Fruit fly (Drosophila melanogaster) whole organism, embryonic: Measurements from ENCODE around the gene Nsun2.
A peak's percentile ranks its signal among the peaks of the same experiment; 100 is the strongest.

Experiments used
- CG11398 ChIP-seq: fragments of 200-800 bp; sonication (Bioruptor generic); optimal IDR thresholded peaks from 2 replicates; lab custom pipeline; 2016; ENCODE audit warnings: missing biosample characterization, missing genetic modification characterization
- CG12104 ChIP-seq: fragments of 200-800 bp; sonication (Bioruptor generic); optimal IDR thresholded peaks from 3 replicates; lab custom pipeline; 2016; ENCODE audit warnings: missing biosample characterization, missing genetic modification characterization
- CG13424 ChIP-seq: fragments of 200-800 bp; sonication (Bioruptor generic); optimal IDR thresholded peaks from 2 replicates; lab custom pipeline; 2019; ENCODE audit warnings: missing biosample characterization, mild to moderate bottlenecking, missing genetic modification characterization, moderate library complexity
- CG15269 ChIP-seq: fragments of 200-800 bp; sonication (Bioruptor generic); optimal IDR thresholded peaks from 2 replicates; lab custom pipeline; 2018; ENCODE audit warnings: missing biosample characterization, mild to moderate bottlenecking, missing genetic modification characterization, moderate library complexity
- CG16815 ChIP-seq: fragments of 200-800 bp; sonication (Bioruptor generic); optimal IDR thresholded peaks from 3 replicates; lab custom pipeline; 2017; ENCODE audit warnings: missing biosample characterization, mild to moderate bottlenecking, missing genetic modification characterization
- CG16863 ChIP-seq: fragments of 200-800 bp; sonication (Bioruptor generic); optimal IDR thresholded peaks from 3 replicates; lab custom pipeline; 2016; ENCODE audit warnings: missing biosample characterization, missing genetic modification characterization
- CG17568 ChIP-seq: fragments of 200-800 bp; sonication (Bioruptor generic); optimal IDR thresholded peaks from 2 replicates; lab custom pipeline; 2018; ENCODE audit warnings: missing biosample characterization, mild to moderate bottlenecking, missing genetic modification characterization, moderate library complexity
- CG18619 ChIP-seq: fragments of 200-800 bp; sonication (Bioruptor generic); optimal IDR thresholded peaks from 3 replicates; lab custom pipeline; 2017; ENCODE audit warnings: missing biosample characterization, mild to moderate bottlenecking, missing genetic modification characterization
- CG2202 ChIP-seq: fragments of 200-800 bp; sonication (Bioruptor generic); optimal IDR thresholded peaks from 2 replicates; lab custom pipeline; 2018; ENCODE audit warnings: missing biosample characterization, mild to moderate bottlenecking, missing genetic modification characterization
- CG2889 ChIP-seq: fragments of 200-800 bp; sonication (Bioruptor generic); IDR thresholded peaks from 3 replicates; pipeline ENCODE4 v1.3.6; 2022; ENCODE audit warnings: missing biosample characterization, missing genetic modification characterization
- CG32772 ChIP-seq: fragments of 200-800 bp; sonication (Bioruptor generic); IDR thresholded peaks from 2 replicates; pipeline ENCODE4 v1.3.6; 2022; ENCODE audit warnings: missing biosample characterization, missing genetic modification characterization
- CG3847 ChIP-seq: fragments of 200-800 bp; sonication (Bioruptor generic); IDR thresholded peaks from 2 replicates; pipeline ENCODE4 v1.3.6; 2022; ENCODE audit warnings: missing biosample characterization, missing genetic modification characterization
- CG4707 ChIP-seq: fragments of 200-800 bp; sonication (Bioruptor generic); optimal IDR thresholded peaks from 2 replicates; lab custom pipeline; 2018; ENCODE audit warnings: missing biosample characterization, mild to moderate bottlenecking, missing genetic modification characterization, moderate library complexity
- CG6175 ChIP-seq: fragments of 200-800 bp; sonication (Bioruptor generic); IDR thresholded peaks from 3 replicates; pipeline ENCODE4 v1.3.6; 2022; ENCODE audit warnings: missing biosample characterization, missing genetic modification characterization
- CG6654 ChIP-seq: fragments of 200-800 bp; sonication (Bioruptor generic); optimal IDR thresholded peaks from 2 replicates; lab custom pipeline; 2017; ENCODE audit warnings: missing biosample characterization, mild to moderate bottlenecking, missing genetic modification characterization
- CG7357 ChIP-seq: fragments of 200-800 bp; sonication (Bioruptor generic); IDR thresholded peaks from 3 replicates; pipeline ENCODE4 v1.3.6; 2022; ENCODE audit warnings: missing biosample characterization, missing genetic modification characterization
- CG7372 ChIP-seq: fragments of 200-800 bp; sonication (Bioruptor generic); IDR thresholded peaks from 2 replicates; pipeline ENCODE4 v1.3.6; 2022; ENCODE audit warnings: missing biosample characterization, missing genetic modification characterization
- CG9876 ChIP-seq: fragments of 200-800 bp; sonication (Bioruptor generic); optimal IDR thresholded peaks from 2 replicates; lab custom pipeline; 2016; ENCODE audit warnings: missing biosample characterization, missing genetic modification characterization
- CoRest ChIP-seq: fragments of 200-800 bp; sonication (Bioruptor generic); optimal IDR thresholded peaks from 3 replicates; lab custom pipeline; 2018; ENCODE audit warnings: missing biosample characterization, mild to moderate bottlenecking, missing genetic modification characterization, moderate library complexity
- CrebB ChIP-seq: fragments of 200-800 bp; sonication (Bioruptor generic); optimal IDR thresholded peaks from 3 replicates; lab custom pipeline; 2018; ENCODE audit warnings: missing biosample characterization, mild to moderate bottlenecking, missing genetic modification characterization
- D ChIP-seq, 2 experiments: fragments of 200-800 bp in 1 of 2; fragments of >200 bp in 1 of 2; sonication (Bioruptor generic) in 1 of 2; optimal IDR thresholded peaks; 2 replicates in 1 of 2; 3 replicates in 1 of 2; lab custom pipeline; 2017; ENCODE audit warnings: mild to moderate bottlenecking in 1 of 2, missing biosample characterization in 1 of 2, missing genetic modification characterization in 1 of 2, missing genetic modification reagents in 1 of 2
- Elba2 ChIP-seq: fragments of 200-800 bp; sonication (Bioruptor generic); optimal IDR thresholded peaks from 3 replicates; lab custom pipeline; 2016; ENCODE audit warnings: missing biosample characterization, missing genetic modification characterization
- HHEX ChIP-seq: fragments of 200-800 bp; sonication (Bioruptor generic); optimal IDR thresholded peaks from 3 replicates; lab custom pipeline; 2017; ENCODE audit warnings: missing biosample characterization, mild to moderate bottlenecking, missing genetic modification characterization, missing genetic modification reagents
- HLH54F ChIP-seq: fragments of 200-800 bp; sonication (Bioruptor generic); optimal IDR thresholded peaks from 3 replicates; lab custom pipeline; 2016; ENCODE audit warnings: missing biosample characterization, missing genetic modification characterization
- Hr51 ChIP-seq, 2 experiments: fragments of 200-800 bp; sonication (Bioruptor generic); optimal IDR thresholded peaks; 2 replicates in 1 of 2; 3 replicates in 1 of 2; lab custom pipeline; 2016 to 2018; ENCODE audit warnings: missing biosample characterization in 2 of 2, missing genetic modification characterization in 2 of 2, mild to moderate bottlenecking in 1 of 2, moderate library complexity in 1 of 2
- MTF-1 ChIP-seq: fragments of 200-800 bp; sonication (Bioruptor generic); optimal IDR thresholded peaks from 2 replicates; lab custom pipeline; 2018; ENCODE audit warnings: missing biosample characterization, mild to moderate bottlenecking, missing genetic modification characterization, borderline replicate concordance
- Med ChIP-seq: fragments of 200-800 bp; sonication (Bioruptor generic); peaks from one replicate; lab custom pipeline; 2016; ENCODE audit warnings: missing biosample characterization, missing genetic modification characterization, mild to moderate bottlenecking, inconsistent platforms, moderate library complexity
- Meics ChIP-seq: fragments of 200-800 bp; sonication (Bioruptor generic); optimal IDR thresholded peaks from 2 replicates; lab custom pipeline; 2017; ENCODE audit warnings: missing biosample characterization, mild to moderate bottlenecking, missing genetic modification characterization
- NK7.1 ChIP-seq: fragments of 200-800 bp; sonication (Bioruptor generic); optimal IDR thresholded peaks from 3 replicates; lab custom pipeline; 2016; ENCODE audit warnings: missing biosample characterization, missing genetic modification characterization
- Optix ChIP-seq: fragments of 200-800 bp; sonication (Bioruptor generic); IDR thresholded peaks from 3 replicates; pipeline ENCODE4 v1.3.6; 2022; ENCODE audit warnings: missing biosample characterization, missing genetic modification characterization
- Ptx1 ChIP-seq: fragments of 200-800 bp; sonication (Bioruptor generic); IDR thresholded peaks from 2 replicates; pipeline ENCODE4 v1.3.6; 2022; ENCODE audit warnings: missing biosample characterization, missing genetic modification characterization
- ac ChIP-seq: fragments of 200-800 bp; sonication (Bioruptor generic); optimal IDR thresholded peaks from 3 replicates; lab custom pipeline; 2017; ENCODE audit warnings: missing biosample characterization, mild to moderate bottlenecking, missing genetic modification characterization
- ash1 ChIP-seq: fragments of 200-800 bp; sonication (Bioruptor generic); optimal IDR thresholded peaks from 2 replicates; lab custom pipeline; 2018; ENCODE audit warnings: missing biosample characterization, mild to moderate bottlenecking, missing genetic modification characterization
- chif ChIP-seq, 2 experiments: fragments of 200-800 bp; sonication (Bioruptor generic); optimal IDR thresholded peaks; 3 replicates each; lab custom pipeline; 2016; ENCODE audit warnings: missing biosample characterization in 2 of 2, missing genetic modification characterization in 2 of 2
- chm ChIP-seq: fragments of 200-800 bp; sonication (Bioruptor generic); IDR thresholded peaks from 2 replicates; pipeline ENCODE4 v1.3.6; 2022; ENCODE audit warnings: missing biosample characterization, missing genetic modification characterization
- crp ChIP-seq, 2 experiments: fragments of 200-800 bp; sonication (Bioruptor generic); optimal IDR thresholded peaks; 2 replicates in 1 of 2; 3 replicates in 1 of 2; lab custom pipeline; 2017; ENCODE audit warnings: missing biosample characterization in 2 of 2, missing genetic modification characterization in 2 of 2, mild to moderate bottlenecking in 1 of 2, moderate library complexity in 1 of 2
- hb ChIP-seq: fragments of 200-800 bp; sonication (Bioruptor generic); IDR thresholded peaks from 3 replicates; pipeline ENCODE4 v1.3.6; 2022; ENCODE audit warnings: missing biosample characterization, missing genetic modification characterization; ENCODE audit not compliant: partially characterized antibody
- pfk ChIP-seq: fragments of 200-800 bp; sonication (Bioruptor generic); optimal IDR thresholded peaks from 2 replicates; lab custom pipeline; 2018; ENCODE audit warnings: missing biosample characterization, mild to moderate bottlenecking, missing genetic modification characterization, moderate library complexity
- pho ChIP-seq: fragments of 200-800 bp; sonication (Bioruptor generic); optimal IDR thresholded peaks from 2 replicates; lab custom pipeline; 2016; ENCODE audit warnings: missing biosample characterization, missing genetic modification characterization
- pita ChIP-seq: fragments of 200-800 bp; sonication (Bioruptor generic); optimal IDR thresholded peaks from 2 replicates; lab custom pipeline; 2017; ENCODE audit warnings: missing biosample characterization, mild to moderate bottlenecking, missing genetic modification characterization
- psq ChIP-seq: fragments of 200-800 bp; sonication (Bioruptor generic); optimal IDR thresholded peaks from 2 replicates; lab custom pipeline; 2017; ENCODE audit warnings: missing biosample characterization, missing genetic modification characterization
- pzg ChIP-seq: fragments of 200-800 bp; sonication (Bioruptor generic); optimal IDR thresholded peaks from 3 replicates; lab custom pipeline; 2018; ENCODE audit warnings: missing biosample characterization, mild to moderate bottlenecking, missing genetic modification characterization, moderate library complexity
- rib ChIP-seq: fragments of 200-800 bp; sonication (Bioruptor generic); IDR thresholded peaks from 2 replicates; pipeline ENCODE4 v1.3.6; 2022; ENCODE audit warnings: missing biosample characterization, missing genetic modification characterization
- row ChIP-seq: fragments of 200-800 bp; sonication (Bioruptor generic); IDR thresholded peaks from 3 replicates; pipeline ENCODE4 v1.3.6; 2022; ENCODE audit warnings: missing biosample characterization, missing genetic modification characterization
- sima ChIP-seq: fragments of 200-800 bp; sonication (Bioruptor generic); optimal IDR thresholded peaks from 2 replicates; lab custom pipeline; 2016; ENCODE audit warnings: missing biosample characterization, missing genetic modification characterization
- slp2 ChIP-seq: fragments of 200-800 bp; sonication (Bioruptor generic); optimal IDR thresholded peaks from 2 replicates; lab custom pipeline; 2016; ENCODE audit warnings: missing biosample characterization, missing genetic modification characterization
- ttk ChIP-seq: fragments of 200-800 bp; sonication (Bioruptor generic); IDR thresholded peaks from 2 replicates; pipeline ENCODE4 v2.1.2; 2022; ENCODE audit warnings: missing biosample characterization, missing genetic modification characterization
- usp ChIP-seq: fragments of >200 bp; optimal IDR thresholded peaks from 2 replicates; lab custom pipeline; 2017; ENCODE audit warnings: missing biosample characterization, missing genetic modification characterization
- vnd ChIP-seq: fragments of 200-800 bp; sonication (Bioruptor generic); IDR thresholded peaks from 3 replicates; pipeline ENCODE4 v1.3.6; 2022; ENCODE audit warnings: missing biosample characterization, missing genetic modification characterization; ENCODE audit not compliant: partially characterized antibody
- yki ChIP-seq: fragments of >200 bp; optimal IDR thresholded peaks from 3 replicates; lab custom pipeline; 2018

The Nsun2 gene

DNA sequence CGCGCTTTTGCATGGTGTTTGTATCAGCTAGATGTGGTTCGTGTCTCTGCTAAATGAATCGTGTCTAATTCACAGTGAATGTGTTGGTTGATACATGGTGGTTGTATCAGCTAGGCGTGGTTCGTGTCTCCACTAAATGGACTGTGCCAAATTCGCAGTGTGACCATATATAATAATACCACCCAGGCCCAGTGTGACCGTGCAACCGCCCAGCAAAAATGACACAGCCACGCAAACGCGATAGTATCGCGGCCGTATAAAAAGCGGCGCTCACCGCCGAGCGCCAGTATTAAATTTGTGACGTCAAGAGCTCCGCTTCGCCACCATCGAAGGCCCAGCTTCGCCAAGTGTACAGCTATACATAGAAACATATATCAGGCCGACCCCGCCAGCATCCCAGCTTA lies 7.7 kb downstream of the Nsun2 start, which contains the start of gene cib (continued):
- TF ChIP-seq crp (GFP tag; optimal IDR thresholded peaks at IDR 0.05; lab: Kevin White, UChicago) (no peak), slp2 (GFP tag; lab: Kevin White, UChicago) (no peak), psq (GFP tag; lab: Kevin White, UChicago) (no peak), Hr51 (GFP tag; optimal IDR thresholded peaks at IDR 0.05; lab: Kevin White, UChicago) (peak; percentile 12), CG16863 (GFP tag; lab: Kevin White, UChicago) (no peak), pfk (GFP tag; lab: Kevin White, UChicago) (no peak), HHEX (GFP tag; lab: Kevin White, UChicago) (peak; percentile 30), yki (lab: Kevin White, UChicago) (peak; percentile 24), CG32772 (GFP tag; lab: Robert Waterston, UW) (peak; percentile 43; the same call in 1 of the 2 replicates), CG7372 (GFP tag; lab: Robert Waterston, UW) (no peak), CG12104 (no peak), CG2889 (no peak), pita (GFP tag; lab: Kevin White, UChicago) (peak; percentile 100), vnd (GFP tag; lab: Robert Waterston, UW) (peak; percentile 67), Med (peak; percentile 87), CG9876 (GFP tag; lab: Kevin White, UChicago) (no peak), CrebB (no peak), CG16815 (GFP tag; lab: Kevin White, UChicago) (no peak), MTF-1 (GFP tag; lab: Kevin White, UChicago) (peak; percentile 23), CG18619 (GFP tag; lab: Kevin White, UChicago) (peak; percentile 9), CG13424 (tag; lab: Kevin White, UChicago) (peak; percentile 13), CG6654 (GFP tag; lab: Kevin White, UChicago) (no peak), ttk (GFP tag; lab: Robert Waterston, UW) (no peak), hb (GFP tag; lab: Robert Waterston, UW) (0 out of 3 replicates have a peak, but pooled peaks have one; percentile 52), CG15269 (tag; lab: Kevin White, UChicago) (peak; percentile 31), chif (GFP tag; optimal IDR thresholded peaks at IDR 0.05; lab: Kevin White, UChicago) (peak in 1 of 2 experiments; percentile 6), ac (GFP tag; lab: Kevin White, UChicago) (no peak), Elba2 (GFP tag; lab: Kevin White, UChicago) (no peak), Meics (GFP tag; lab: Kevin White, UChicago) (peak; percentile 15), CG11398 (GFP tag; lab: Kevin White, UChicago) (peak; percentile 33), sima (no peak), chm (peak; percentile 56; the same call in 1 of the 2 replicates), HLH54F (peak; percentile 15), D (optimal IDR thresholded peaks at IDR 0.05; lab: Kevin White, UChicago) (no peak), D (GFP tag; optimal IDR thresholded peaks at IDR 0.05; lab: Kevin White, UChicago) (no peak), CG17568 (GFP tag; lab: Kevin White, UChicago) (no peak), Ptx1 (GFP tag; lab: Robert Waterston, UW) (no peak), Optix (GFP tag; lab: Robert Waterston, UW) (no peak), rib (GFP tag; lab: Robert Waterston, UW) (0 out of 2 replicates have a peak, but pooled peaks have one; percentile 32), CG2202 (tag; lab: Kevin White, UChicago) (no peak), pzg (GFP tag; lab: Kevin White, UChicago) (peak; percentile 99), CoRest (tag; lab: Kevin White, UChicago) (peak; percentile 26), row (peak; percentile 77), CG4707 (GFP tag; lab: Kevin White, UChicago) (no peak), NK7.1 (no peak), CG6175 (GFP tag; lab: Robert Waterston, UW) (no peak), pho (no peak), usp (GFP tag; lab: Kevin White, UChicago) (no peak), CG7357 (GFP tag; lab: Robert Waterston, UW) (no peak), CG3847 (GFP tag; lab: Robert Waterston, UW) (peak; percentile 81), ash1 (GFP tag; lab: Kevin White, UChicago) (no peak)
